Fruit fly (Drosophila melanogaster) whole organism, embryonic: ENCODE measurements around the gene CG3662.

Experiments
- Awh ChIP-seq: fragments of 200-800 bp; sonication (Bioruptor generic); IDR thresholded peaks from 2 replicates; pipeline ENCODE4, ENCODE4 v1.3.6; 2022; ENCODE audit warnings: missing biosample characterization, missing genetic modification characterization
- B-H1 ChIP-seq: fragments of 200-800 bp; sonication (Bioruptor generic); IDR thresholded peaks from 3 replicates; pipeline ENCODE4 v1.3.6; 2022; ENCODE audit warnings: missing biosample characterization, missing genetic modification characterization
- BEAF-32 ChIP-seq: fragments of 200-800 bp; sonication (Bioruptor generic); optimal IDR thresholded peaks from 3 replicates; lab custom pipeline; 2017; ENCODE audit warnings: missing biosample characterization, missing genetic modification characterization, mild to moderate bottlenecking, moderate library complexity, missing genetic modification reagents
- Bdp1 ChIP-seq: fragments of 200-800 bp; sonication (Bioruptor generic); optimal IDR thresholded peaks from 3 replicates; lab custom pipeline; 2016; ENCODE audit warnings: missing biosample characterization, missing genetic modification characterization
- CG11247 ChIP-seq: fragments of 200-800 bp; sonication (Bioruptor generic); IDR thresholded peaks from 2 replicates; pipeline ENCODE4 v1.3.6; 2022; ENCODE audit warnings: missing biosample characterization, missing genetic modification characterization
- CG11695 ChIP-seq: fragments of 200-800 bp; sonication (Bioruptor generic); IDR thresholded peaks from 3 replicates; pipeline ENCODE4 v1.3.6; 2022; ENCODE audit warnings: missing biosample characterization, missing genetic modification characterization
- CG12104 ChIP-seq: fragments of 200-800 bp; sonication (Bioruptor generic); optimal IDR thresholded peaks from 3 replicates; lab custom pipeline; 2016; ENCODE audit warnings: missing biosample characterization, missing genetic modification characterization
- CG12769 ChIP-seq: fragments of 200-800 bp; sonication (Bioruptor generic); optimal IDR thresholded peaks from 2 replicates; lab custom pipeline; 2019; ENCODE audit warnings: missing biosample characterization, mild to moderate bottlenecking, missing genetic modification characterization, moderate library complexity
- CG14050 ChIP-seq: fragments of 200-800 bp; sonication (Bioruptor generic); IDR thresholded peaks from 3 replicates; pipeline ENCODE4 v1.3.6; 2022; ENCODE audit warnings: missing biosample characterization, missing genetic modification characterization
- CG1647 ChIP-seq: fragments of 200-800 bp; sonication (Bioruptor generic); optimal IDR thresholded peaks from 3 replicates; lab custom pipeline; 2016; ENCODE audit warnings: missing biosample characterization, missing genetic modification characterization
- CG17385 ChIP-seq: fragments of 200-800 bp; sonication (Bioruptor generic); optimal IDR thresholded peaks from 3 replicates; lab custom pipeline; 2018; ENCODE audit warnings: missing biosample characterization, mild to moderate bottlenecking, missing genetic modification characterization
- CG2875 ChIP-seq: fragments of 200-800 bp; sonication (Bioruptor generic); optimal IDR thresholded peaks from 2 replicates; lab custom pipeline; 2017; ENCODE audit warnings: missing biosample characterization, mild to moderate bottlenecking, missing genetic modification characterization, missing genetic modification reagents
- CG3065 ChIP-seq: fragments of 200-800 bp; sonication (Bioruptor generic); optimal IDR thresholded peaks from 2 replicates; lab custom pipeline; 2016; ENCODE audit warnings: missing biosample characterization, missing genetic modification characterization
- CG33557 ChIP-seq: fragments of 200-800 bp; sonication (Bioruptor generic); optimal IDR thresholded peaks from 2 replicates; lab custom pipeline; 2019; ENCODE audit warnings: missing biosample characterization, mild to moderate bottlenecking, missing genetic modification characterization, moderate library complexity
- CG6254 ChIP-seq: fragments of 200-800 bp; sonication (Bioruptor generic); optimal IDR thresholded peaks from 3 replicates; lab custom pipeline; 2017; ENCODE audit warnings: mild to moderate bottlenecking, missing biosample characterization, missing genetic modification reagents, missing genetic modification characterization
- CG6272 ChIP-seq: fragments of 200-800 bp; sonication (Bioruptor generic); IDR thresholded peaks from 2 replicates; pipeline ENCODE4 v1.3.6; 2022; ENCODE audit warnings: missing biosample characterization, missing genetic modification characterization
- CG7372 ChIP-seq: fragments of 200-800 bp; sonication (Bioruptor generic); IDR thresholded peaks from 2 replicates; pipeline ENCODE4 v1.3.6; 2022; ENCODE audit warnings: missing biosample characterization, missing genetic modification characterization
- CG7556 ChIP-seq: fragments of 200-800 bp; sonication (Bioruptor generic); optimal IDR thresholded peaks from 2 replicates; lab custom pipeline; 2017; ENCODE audit warnings: missing biosample characterization, mild to moderate bottlenecking, missing genetic modification characterization
- CG7745 ChIP-seq: fragments of 200-800 bp; sonication (Bioruptor generic); optimal IDR thresholded peaks from 2 replicates; lab custom pipeline; 2018; ENCODE audit warnings: missing biosample characterization, mild to moderate bottlenecking, missing genetic modification characterization, moderate library complexity
- CG8089 ChIP-seq: fragments of 200-800 bp; sonication (Bioruptor generic); optimal IDR thresholded peaks from 3 replicates; lab custom pipeline; 2016; ENCODE audit warnings: missing biosample characterization, missing genetic modification characterization
- Drgx ChIP-seq: fragments of 200-800 bp; sonication (Bioruptor generic); IDR thresholded peaks from 2 replicates; pipeline ENCODE4 v1.3.6; 2022; ENCODE audit warnings: missing biosample characterization, missing genetic modification characterization
- HmgZ ChIP-seq: fragments of 200-800 bp; sonication (Bioruptor generic); optimal IDR thresholded peaks from 2 replicates; lab custom pipeline; 2018; ENCODE audit warnings: missing biosample characterization, mild to moderate bottlenecking, missing genetic modification characterization
- Hr51 ChIP-seq, 2 experiments: fragments of 200-800 bp; sonication (Bioruptor generic); optimal IDR thresholded peaks; 2 replicates in 1 of 2; 3 replicates in 1 of 2; lab custom pipeline; 2016 to 2018; ENCODE audit warnings: missing biosample characterization in 2 of 2, missing genetic modification characterization in 2 of 2, mild to moderate bottlenecking in 1 of 2, moderate library complexity in 1 of 2
- Opbp ChIP-seq: fragments of 200-800 bp; sonication (Bioruptor generic); IDR thresholded peaks from 3 replicates; pipeline ENCODE4 v1.3.6; 2022; ENCODE audit warnings: missing biosample characterization, missing genetic modification characterization; ENCODE audit not compliant: partially characterized antibody
- Pdp1 ChIP-seq, 2 experiments: fragments of 200-800 bp; sonication (Bioruptor generic); optimal IDR thresholded peaks; 3 replicates each; lab custom pipeline; 2016; ENCODE audit warnings: missing biosample characterization in 2 of 2, missing genetic modification characterization in 2 of 2, mild to moderate bottlenecking in 1 of 2, moderate library complexity in 1 of 2
- Poxn ChIP-seq: fragments of 200-800 bp; sonication (Bioruptor generic); IDR thresholded peaks from 2 replicates; pipeline ENCODE4 v1.3.6; 2022; ENCODE audit warnings: missing biosample characterization, missing genetic modification characterization
- Sin3A ChIP-seq: fragments of >200 bp; optimal IDR thresholded peaks from 2 replicates; lab custom pipeline; 2018
- Sry-β ChIP-seq: fragments of 200-800 bp; sonication (Bioruptor generic); optimal IDR thresholded peaks from 2 replicates; lab custom pipeline; 2018; ENCODE audit warnings: missing biosample characterization, mild to moderate bottlenecking, missing genetic modification characterization, moderate library complexity
- Xbp1 ChIP-seq: fragments of 200-800 bp; sonication (Bioruptor generic); optimal IDR thresholded peaks from 3 replicates; lab custom pipeline; 2016; ENCODE audit warnings: missing biosample characterization, mild to moderate bottlenecking, missing genetic modification characterization
- ac ChIP-seq: fragments of 200-800 bp; sonication (Bioruptor generic); optimal IDR thresholded peaks from 3 replicates; lab custom pipeline; 2017; ENCODE audit warnings: missing biosample characterization, mild to moderate bottlenecking, missing genetic modification characterization
- ap ChIP-seq: fragments of 200-800 bp; sonication (Bioruptor generic); IDR thresholded peaks from 2 replicates; pipeline ENCODE4 v1.3.6; 2022; ENCODE audit warnings: missing biosample characterization, missing genetic modification characterization
- btn ChIP-seq: fragments of 200-800 bp; sonication (Bioruptor generic); optimal IDR thresholded peaks from 2 replicates; lab custom pipeline; 2016; ENCODE audit warnings: missing biosample characterization, missing genetic modification characterization
- chif ChIP-seq, 2 experiments: fragments of 200-800 bp; sonication (Bioruptor generic); optimal IDR thresholded peaks; 3 replicates each; lab custom pipeline; 2016; ENCODE audit warnings: missing biosample characterization in 2 of 2, missing genetic modification characterization in 2 of 2
- disco-r ChIP-seq: fragments of 200-800 bp; sonication (Bioruptor generic); optimal IDR thresholded peaks from 2 replicates; lab custom pipeline; 2016; ENCODE audit warnings: missing biosample characterization, missing genetic modification characterization
- dm ChIP-seq: fragments of 200-800 bp; sonication (Bioruptor generic); optimal IDR thresholded peaks from 3 replicates; lab custom pipeline; 2016; ENCODE audit warnings: missing biosample characterization, missing genetic modification characterization
- esg ChIP-seq: fragments of 200-800 bp; sonication (Bioruptor generic); conservative IDR thresholded peaks from 2 replicates; pipeline ENCODE4 v1.3.6; 2022; ENCODE audit warnings: missing biosample characterization, missing genetic modification characterization
- fu2 ChIP-seq: fragments of 200-800 bp; sonication (Bioruptor generic); optimal IDR thresholded peaks from 2 replicates; lab custom pipeline; 2016; ENCODE audit warnings: missing biosample characterization, missing genetic modification characterization
- gsb ChIP-seq: fragments of 200-800 bp; sonication (Bioruptor generic); IDR thresholded peaks from 2 replicates; pipeline ENCODE4 v1.3.6; 2022; ENCODE audit warnings: missing biosample characterization, missing genetic modification characterization
- hb ChIP-seq: fragments of 200-800 bp; sonication (Bioruptor generic); IDR thresholded peaks from 3 replicates; pipeline ENCODE4 v1.3.6; 2022; ENCODE audit warnings: missing biosample characterization, missing genetic modification characterization; ENCODE audit not compliant: partially characterized antibody
- knrl ChIP-seq: fragments of 200-800 bp; sonication (Bioruptor generic); IDR thresholded peaks from 3 replicates; pipeline ENCODE4 v1.3.6; 2022; ENCODE audit warnings: missing biosample characterization, missing genetic modification characterization; ENCODE audit not compliant: partially characterized antibody
- lilli ChIP-seq: fragments of 200-800 bp; sonication (Bioruptor generic); optimal IDR thresholded peaks from 3 replicates; lab custom pipeline; 2016; ENCODE audit warnings: missing biosample characterization, missing genetic modification characterization
- nerfin-2 ChIP-seq: fragments of 200-800 bp; sonication (Bioruptor generic); IDR thresholded peaks from 2 replicates; pipeline ENCODE4 v1.3.6; 2022; ENCODE audit warnings: missing biosample characterization, missing genetic modification characterization; ENCODE audit not compliant: partially characterized antibody
- org-1 ChIP-seq: fragments of 200-800 bp; sonication (Bioruptor generic); optimal IDR thresholded peaks from 2 replicates; lab custom pipeline; 2017; ENCODE audit warnings: missing biosample characterization, missing genetic modification characterization
- pum ChIP-seq: fragments of 200-800 bp; sonication (Bioruptor generic); optimal IDR thresholded peaks from 2 replicates; lab custom pipeline; 2016; ENCODE audit warnings: missing biosample characterization, missing genetic modification characterization
- row ChIP-seq: fragments of 200-800 bp; sonication (Bioruptor generic); IDR thresholded peaks from 3 replicates; pipeline ENCODE4 v1.3.6; 2022; ENCODE audit warnings: missing biosample characterization, missing genetic modification characterization
- trh ChIP-seq: fragments of 200-800 bp; sonication (Bioruptor generic); optimal IDR thresholded peaks from 2 replicates; lab custom pipeline; 2016; ENCODE audit warnings: missing biosample characterization, missing genetic modification characterization
- tup ChIP-seq: fragments of 200-800 bp; sonication (Bioruptor generic); optimal IDR thresholded peaks from 2 replicates; lab custom pipeline; 2016; ENCODE audit warnings: missing biosample characterization, mild to moderate bottlenecking, missing genetic modification characterization, moderate library complexity
- wdn ChIP-seq: fragments of 200-800 bp; sonication (Bioruptor generic); IDR thresholded peaks from 2 replicates; pipeline ENCODE4 v1.3.6; 2022; ENCODE audit warnings: missing biosample characterization, missing genetic modification characterization
- zfh1 ChIP-seq: fragments of 200-800 bp; sonication (Bioruptor generic); IDR thresholded peaks from 3 replicates; pipeline ENCODE4 v1.3.6; 2022; ENCODE audit warnings: missing biosample characterization, missing genetic modification characterization
- zfh2 ChIP-seq: fragments of 200-800 bp; sonication (Bioruptor generic); optimal IDR thresholded peaks from 2 replicates; lab custom pipeline; 2016; ENCODE audit warnings: missing biosample characterization, missing genetic modification characterization

The CG3662 gene

dm6 chr2L:846167-846868 is 25.2 kb downstream of the CG3662 start (continued):
- no peak for TF ChIP-seq Bdp1 (GFP tag; lab: Kevin White, UChicago)
- peak; percentile 56 for TF ChIP-seq CG2875 (GFP tag; lab: Kevin White, UChicago)
- TF ChIP-seq gsb (GFP tag; lab: Robert Waterston, UW), result no peak
- TF ChIP-seq tup (GFP tag; lab: Kevin White, UChicago), result no peak
- no peak for TF ChIP-seq Poxn
- TF ChIP-seq Sin3A (lab: Kevin White, UChicago), result no peak
- peak; percentile 58 for TF ChIP-seq org-1
- no peak for TF ChIP-seq hb
- TF ChIP-seq pum (GFP tag; lab: Kevin White, UChicago), result peak; percentile 59
- peak; percentile 62 for TF ChIP-seq CG7556
- peak; percentile 52 to 77 for TF ChIP-seq chif (GFP tag; optimal IDR thresholded peaks at IDR 0.05; lab: Kevin White, UChicago)
- TF ChIP-seq zfh2 (GFP tag; lab: Kevin White, UChicago), result peak; percentile 11
- peak; percentile 70 for TF ChIP-seq row (GFP tag; lab: Robert Waterston, UW)
- TF ChIP-seq Pdp1 (GFP tag; optimal IDR thresholded peaks at IDR 0.05; lab: Kevin White, UChicago), result peak; percentile 43 to 56
- 0 out of 2 replicates have a peak, but pooled peaks have one; percentile 47 for TF ChIP-seq Awh (GFP tag; lab: Robert Waterston, UW)
- TF ChIP-seq dm (GFP tag; lab: Kevin White, UChicago), result no peak
- peak; percentile 42; the same call in 1 of the 2 replicates for TF ChIP-seq Drgx (GFP tag; lab: Robert Waterston, UW)
- TF ChIP-seq CG1647 (GFP tag; lab: Kevin White, UChicago), result peak; percentile 48
- no peak for TF ChIP-seq ac (GFP tag; lab: Kevin White, UChicago)
- TF ChIP-seq CG11695, result no peak
- TF ChIP-seq nerfin-2, result no peak
- no peak for TF ChIP-seq disco-r
- TF ChIP-seq knrl, result no peak
- no peak for TF ChIP-seq trh
- no peak for TF ChIP-seq CG14050
- TF ChIP-seq CG7745 (tag; lab: Kevin White, UChicago), result no peak
- no peak for TF ChIP-seq CG7372 (GFP tag; lab: Robert Waterston, UW)
- TF ChIP-seq ap (GFP tag; lab: Robert Waterston, UW), result peak; percentile 34
- TF ChIP-seq CG6254 (GFP tag; lab: Kevin White, UChicago), result peak; percentile 44
- peak; percentile 41 for TF ChIP-seq CG3065 (GFP tag; lab: Kevin White, UChicago)
- TF ChIP-seq BEAF-32 (GFP tag; lab: Kevin White, UChicago), result no peak
- peak; percentile 46; the same call in 1 of the 2 replicates for TF ChIP-seq esg (GFP tag; lab: Robert Waterston, UW)
- TF ChIP-seq fu2 (GFP tag; lab: Kevin White, UChicago), result peak; percentile 25
- TF ChIP-seq Sry-β, result no peak
- TF ChIP-seq CG12769 (tag; lab: Kevin White, UChicago), result peak; percentile 69
- peak; percentile 49 for TF ChIP-seq lilli (GFP tag; lab: Kevin White, UChicago)
- no peak for TF ChIP-seq HmgZ
- TF ChIP-seq Opbp (GFP tag; lab: Robert Waterston, UW), result no peak
- TF ChIP-seq Hr51 (GFP tag; optimal IDR thresholded peaks at IDR 0.05; lab: Kevin White, UChicago), result peak; percentile 28 to 80
- TF ChIP-seq btn, result peak; percentile 48
- peak; percentile 48 for TF ChIP-seq Xbp1
- TF ChIP-seq CG6272 (GFP tag; lab: Robert Waterston, UW), result peak; percentile 40; the same call in 1 of the 2 replicates
- no peak for TF ChIP-seq CG11247 (GFP tag; lab: Robert Waterston, UW)
- TF ChIP-seq CG33557, result no peak
- TF ChIP-seq CG17385 (GFP tag; lab: Kevin White, UChicago), result peak; percentile 45
- TF ChIP-seq CG12104 (GFP tag; lab: Kevin White, UChicago), result no peak
- TF ChIP-seq zfh1 (GFP tag; lab: Robert Waterston, UW), result 0 out of 3 replicates have a peak, but pooled peaks have one; percentile 5
- no peak; the same call in 1 of the 3 replicates for TF ChIP-seq B-H1 (GFP tag; lab: Robert Waterston, UW)
- TF ChIP-seq CG8089 (GFP tag; lab: Kevin White, UChicago), result peak; percentile 52
- no peak for TF ChIP-seq wdn
